Fruit fly (Drosophila melanogaster) whole organism, embryonic: ENCODE data around the gene CG44139.
A peak's percentile ranks its signal among the peaks of the same experiment; 100 is the strongest.

ENCODE experiments used
- Antp ChIP-seq: fragments of 200-800 bp; sonication (Bioruptor generic); optimal IDR thresholded peaks from 3 replicates; lab custom pipeline; 2016; ENCODE audit warnings: missing biosample characterization, missing genetic modification characterization
- CG10274 ChIP-seq: fragments of 200-800 bp; sonication (Bioruptor generic); optimal IDR thresholded peaks from 3 replicates; lab custom pipeline; 2017; ENCODE audit warnings: missing biosample characterization, mild to moderate bottlenecking, missing genetic modification characterization
- CG10543 ChIP-seq: fragments of 200-800 bp; sonication (Bioruptor generic); optimal IDR thresholded peaks from 3 replicates; lab custom pipeline; 2017; ENCODE audit warnings: missing biosample characterization, mild to moderate bottlenecking, missing genetic modification characterization, moderate library complexity
- CG11093 ChIP-seq: fragments of 200-800 bp; sonication (Bioruptor generic); IDR thresholded peaks from 3 replicates; pipeline ENCODE4 v1.3.6; 2022; ENCODE audit warnings: missing biosample characterization, missing genetic modification characterization
- CG12155 ChIP-seq: fragments of 200-800 bp; sonication (Bioruptor generic); optimal IDR thresholded peaks from 3 replicates; lab custom pipeline; 2016; ENCODE audit warnings: missing biosample characterization, missing genetic modification characterization
- CG12769 ChIP-seq: fragments of 200-800 bp; sonication (Bioruptor generic); optimal IDR thresholded peaks from 2 replicates; lab custom pipeline; 2019; ENCODE audit warnings: missing biosample characterization, mild to moderate bottlenecking, missing genetic modification characterization, moderate library complexity
- CG13296 ChIP-seq: fragments of 200-800 bp; sonication (Bioruptor generic); optimal IDR thresholded peaks from 3 replicates; lab custom pipeline; 2018; ENCODE audit warnings: missing biosample characterization, mild to moderate bottlenecking, missing genetic modification characterization
- CG14014 ChIP-seq: fragments of 200-800 bp; sonication (Bioruptor generic); IDR thresholded peaks from 2 replicates; pipeline ENCODE4 v1.3.6; 2022; ENCODE audit warnings: missing biosample characterization, missing genetic modification characterization
- CG15269 ChIP-seq: fragments of 200-800 bp; sonication (Bioruptor generic); optimal IDR thresholded peaks from 2 replicates; lab custom pipeline; 2018; ENCODE audit warnings: missing biosample characterization, mild to moderate bottlenecking, missing genetic modification characterization, moderate library complexity
- CG1529 ChIP-seq: fragments of 200-800 bp; sonication (Bioruptor generic); optimal IDR thresholded peaks from 3 replicates; lab custom pipeline; 2018; ENCODE audit warnings: missing biosample characterization, missing genetic modification characterization
- CG15514 ChIP-seq: fragments of 200-800 bp; sonication (Bioruptor generic); optimal IDR thresholded peaks from 3 replicates; lab custom pipeline; 2017; ENCODE audit warnings: missing biosample characterization, missing genetic modification characterization, mild to moderate bottlenecking, moderate library complexity, missing genetic modification reagents
- CG16813 ChIP-seq: fragments of 200-800 bp; sonication (Bioruptor generic); IDR thresholded peaks from 3 replicates; pipeline ENCODE4 v1.3.6; 2022; ENCODE audit warnings: missing biosample characterization, missing genetic modification characterization; ENCODE audit not compliant: partially characterized antibody
- CG17186 ChIP-seq: fragments of 200-800 bp; sonication (Bioruptor generic); optimal IDR thresholded peaks from 3 replicates; lab custom pipeline; 2017; ENCODE audit warnings: missing biosample characterization, missing genetic modification reagents, missing genetic modification characterization
- CG18476 ChIP-seq: fragments of 200-800 bp; sonication (Bioruptor generic); optimal IDR thresholded peaks from 2 replicates; lab custom pipeline; 2016; ENCODE audit warnings: missing biosample characterization, mild to moderate bottlenecking, missing genetic modification characterization
- CG2120 ChIP-seq: fragments of 200-800 bp; sonication (Bioruptor generic); optimal IDR thresholded peaks from 3 replicates; lab custom pipeline; 2016; ENCODE audit warnings: missing biosample characterization, missing genetic modification characterization
- CG2202 ChIP-seq: fragments of 200-800 bp; sonication (Bioruptor generic); optimal IDR thresholded peaks from 2 replicates; lab custom pipeline; 2018; ENCODE audit warnings: missing biosample characterization, mild to moderate bottlenecking, missing genetic modification characterization
- CG2678 ChIP-seq: fragments of 200-800 bp; sonication (Bioruptor generic); optimal IDR thresholded peaks from 3 replicates; lab custom pipeline; 2019; ENCODE audit warnings: missing biosample characterization, mild to moderate bottlenecking, missing genetic modification characterization, moderate library complexity
- CG31388 ChIP-seq: fragments of 200-800 bp; sonication (Bioruptor generic); optimal IDR thresholded peaks from 2 replicates; lab custom pipeline; 2016; ENCODE audit warnings: missing biosample characterization, missing genetic modification characterization
- CG32772 ChIP-seq: fragments of 200-800 bp; sonication (Bioruptor generic); IDR thresholded peaks from 2 replicates; pipeline ENCODE4 v1.3.6; 2022; ENCODE audit warnings: missing biosample characterization, missing genetic modification characterization
- CG3281 ChIP-seq: fragments of 200-800 bp; sonication (Bioruptor generic); optimal IDR thresholded peaks from 3 replicates; lab custom pipeline; 2017; ENCODE audit warnings: missing biosample characterization, mild to moderate bottlenecking, missing genetic modification characterization
- CG7271 ChIP-seq: fragments of 200-800 bp; sonication (Bioruptor generic); optimal IDR thresholded peaks from 2 replicates; lab custom pipeline; 2018; ENCODE audit warnings: missing biosample characterization, mild to moderate bottlenecking, missing genetic modification characterization, moderate library complexity
- CG7928 ChIP-seq: fragments of 200-800 bp; sonication (Bioruptor generic); optimal IDR thresholded peaks from 2 replicates; lab custom pipeline; 2017; ENCODE audit warnings: missing biosample characterization, mild to moderate bottlenecking, missing genetic modification characterization
- CG8089 ChIP-seq: fragments of 200-800 bp; sonication (Bioruptor generic); optimal IDR thresholded peaks from 3 replicates; lab custom pipeline; 2016; ENCODE audit warnings: missing biosample characterization, missing genetic modification characterization
- CG8290 ChIP-seq, 3 experiments: fragments of 200-800 bp; sonication (Bioruptor generic); optimal IDR thresholded peaks; 2 replicates each; lab custom pipeline; 2016 to 2019; ENCODE audit warnings: missing biosample characterization in 3 of 3, missing genetic modification characterization in 3 of 3, mild to moderate bottlenecking in 2 of 3, moderate library complexity in 1 of 3
- CG8478 ChIP-seq: fragments of >200 bp; optimal IDR thresholded peaks from 2 replicates; lab custom pipeline; 2018
- CG8765 ChIP-seq: fragments of 200-800 bp; sonication (Bioruptor generic); IDR thresholded peaks from 2 replicates; pipeline ENCODE4 v1.3.6; 2022; ENCODE audit warnings: missing biosample characterization, missing genetic modification characterization
- CG9609 ChIP-seq: fragments of 200-800 bp; sonication (Bioruptor generic); optimal IDR thresholded peaks from 3 replicates; lab custom pipeline; 2016; ENCODE audit warnings: missing biosample characterization, missing genetic modification characterization
- CG9932 ChIP-seq: fragments of 200-800 bp; sonication (Bioruptor generic); IDR thresholded peaks from 2 replicates; pipeline ENCODE4 v1.3.6; 2022; ENCODE audit warnings: missing biosample characterization, missing genetic modification characterization
- Dip2 ChIP-seq: fragments of 200-800 bp; sonication (Bioruptor generic); IDR thresholded peaks from 2 replicates; pipeline ENCODE4 v1.3.6; 2022; ENCODE audit warnings: missing biosample characterization, missing genetic modification characterization
- Eip74EF ChIP-seq, 2 experiments: fragments of 200-800 bp in 1 of 2; fragments of >200 bp in 1 of 2; sonication (Bioruptor generic) in 1 of 2; optimal IDR thresholded peaks; 2 replicates each; lab custom pipeline; 2017 to 2019; ENCODE audit warnings: missing biosample characterization in 2 of 2, missing genetic modification characterization in 2 of 2, mild to moderate bottlenecking in 1 of 2, moderate library complexity in 1 of 2
- Hey ChIP-seq: fragments of 200-800 bp; sonication (Bioruptor generic); optimal IDR thresholded peaks from 3 replicates; lab custom pipeline; 2018; ENCODE audit warnings: missing biosample characterization, mild to moderate bottlenecking, missing genetic modification characterization
- NFAT ChIP-seq: fragments of 200-800 bp; sonication (Bioruptor generic); IDR thresholded peaks from 2 replicates; pipeline ENCODE4 v1.3.6; 2022; ENCODE audit warnings: missing biosample characterization, missing genetic modification characterization
- Rfx ChIP-seq: fragments of 200-800 bp; sonication (Bioruptor generic); IDR thresholded peaks from 2 replicates; pipeline ENCODE4 v1.3.6; 2022; ENCODE audit warnings: missing biosample characterization, missing genetic modification characterization
- Ssrp ChIP-seq: fragments of 200-800 bp; sonication (Bioruptor generic); optimal IDR thresholded peaks from 2 replicates; lab custom pipeline; 2018; ENCODE audit warnings: missing biosample characterization, mild to moderate bottlenecking, missing genetic modification characterization, moderate library complexity
- Stat92E ChIP-seq, 3 experiments: fragments of >200 bp in 2 of 3; fragments of 200-800 bp in 1 of 3; sonication (Bioruptor generic) in 1 of 3; optimal IDR thresholded peaks; 2 replicates each; lab custom pipeline; 2017 to 2019; ENCODE audit warnings: missing biosample characterization in 3 of 3, missing genetic modification characterization in 3 of 3, mild to moderate bottlenecking in 1 of 3, moderate library complexity in 1 of 3
- bigmax ChIP-seq: fragments of 200-800 bp; sonication (Bioruptor generic); optimal IDR thresholded peaks from 2 replicates; lab custom pipeline; 2018; ENCODE audit warnings: missing biosample characterization, mild to moderate bottlenecking, missing genetic modification characterization
- bowl ChIP-seq: fragments of 200-800 bp; sonication (Bioruptor generic); IDR thresholded peaks from 2 replicates; pipeline ENCODE4 v1.3.6; 2022; ENCODE audit warnings: missing biosample characterization, missing genetic modification characterization
- da ChIP-seq: fragments of 200-800 bp; sonication (Bioruptor generic); optimal IDR thresholded peaks from 2 replicates; lab custom pipeline; 2016; ENCODE audit warnings: missing biosample characterization, missing genetic modification characterization
- dmrt99B ChIP-seq: fragments of 200-800 bp; sonication (Bioruptor generic); optimal IDR thresholded peaks from 2 replicates; lab custom pipeline; 2018; ENCODE audit warnings: missing biosample characterization, mild to moderate bottlenecking, missing genetic modification characterization, moderate library complexity
- gem ChIP-seq: fragments of 200-800 bp; sonication (Bioruptor generic); optimal IDR thresholded peaks from 2 replicates; lab custom pipeline; 2019; ENCODE audit warnings: missing biosample characterization, mild to moderate bottlenecking, missing genetic modification characterization, moderate library complexity
- lab ChIP-seq: fragments of 200-800 bp; sonication (Bioruptor generic); optimal IDR thresholded peaks from 3 replicates; lab custom pipeline; 2017; ENCODE audit warnings: missing biosample characterization, missing genetic modification characterization, mild to moderate bottlenecking, moderate library complexity, missing genetic modification reagents
- luna ChIP-seq: fragments of 200-800 bp; sonication (Bioruptor generic); optimal IDR thresholded peaks from 2 replicates; lab custom pipeline; 2016; ENCODE audit warnings: missing biosample characterization, missing genetic modification characterization
- mirr ChIP-seq: fragments of 200-800 bp; sonication (Bioruptor generic); optimal IDR thresholded peaks from 3 replicates; lab custom pipeline; 2018; ENCODE audit warnings: missing biosample characterization, mild to moderate bottlenecking, missing genetic modification characterization
- odd ChIP-seq: fragments of 200-800 bp; sonication (Bioruptor generic); optimal IDR thresholded peaks from 2 replicates; lab custom pipeline; 2017; ENCODE audit warnings: missing biosample characterization, mild to moderate bottlenecking, missing genetic modification characterization
- pzg ChIP-seq: fragments of 200-800 bp; sonication (Bioruptor generic); optimal IDR thresholded peaks from 3 replicates; lab custom pipeline; 2018; ENCODE audit warnings: missing biosample characterization, mild to moderate bottlenecking, missing genetic modification characterization, moderate library complexity
- ranshi ChIP-seq: fragments of 200-800 bp; sonication (Bioruptor generic); IDR thresholded peaks from 2 replicates; pipeline ENCODE4 v1.3.6; 2022; ENCODE audit warnings: missing biosample characterization, missing genetic modification characterization
- run ChIP-seq: fragments of 200-800 bp; sonication (Bioruptor generic); optimal IDR thresholded peaks from 3 replicates; lab custom pipeline; 2018; ENCODE audit warnings: missing biosample characterization, mild to moderate bottlenecking, missing genetic modification characterization
- sd ChIP-seq: fragments of 200-800 bp; sonication (Bioruptor generic); optimal IDR thresholded peaks from 3 replicates; lab custom pipeline; 2018; ENCODE audit warnings: missing biosample characterization, mild to moderate bottlenecking, missing genetic modification characterization, moderate library complexity
- sens ChIP-seq: fragments of 200-800 bp; sonication (Bioruptor generic); peaks from one replicate; lab custom pipeline; 2016; ENCODE audit warnings: missing biosample characterization, missing genetic modification characterization
- toy ChIP-seq: fragments of 200-800 bp; sonication (Bioruptor generic); IDR thresholded peaks from 2 replicates; pipeline ENCODE4 v1.3.6; 2022; ENCODE audit warnings: missing biosample characterization, missing genetic modification characterization

CG44139 gene

dm6 chr2L:2470585-2470984 is 46.0 kb downstream of the CG44139 start:
- TF ChIP-seq CG8478 (lab: Kevin White, UChicago) = no peak
- no peak for TF ChIP-seq bowl
- TF ChIP-seq da (GFP tag; lab: Kevin White, UChicago) = no peak
- TF ChIP-seq CG8089 (GFP tag; lab: Kevin White, UChicago) = no peak
- no peak for TF ChIP-seq Stat92E (GFP tag; optimal IDR thresholded peaks at IDR 0.05; lab: Kevin White, UChicago)
- no peak for TF ChIP-seq CG31388
- TF ChIP-seq Ssrp = no peak
- no peak for TF ChIP-seq CG11093

- TF ChIP-seq CG18476 (GFP tag; lab: Kevin White, UChicago) (no peak), Antp (GFP tag; lab: Kevin White, UChicago) (no peak), CG12769 (tag; lab: Kevin White, UChicago) (peak; percentile 36), CG8290 (GFP tag; optimal IDR thresholded peaks at IDR 0.05; lab: Kevin White, UChicago) (no peak), CG8290 (tag; optimal IDR thresholded peaks at IDR 0.05; lab: Kevin White, UChicago) (peak in 1 of 2 experiments; percentile 32), CG2678 (tag; lab: Kevin White, UChicago) (peak; percentile 10), CG15514 (GFP tag; lab: Kevin White, UChicago) (no peak), luna (GFP tag; lab: Kevin White, UChicago) (no peak), CG16813 (GFP tag; lab: Robert Waterston, UW) (no peak), toy (GFP tag; lab: Robert Waterston, UW) (no peak), CG12155 (no peak), CG10274 (GFP tag; lab: Kevin White, UChicago) (no peak), CG32772 (no peak), ranshi (GFP tag; lab: Robert Waterston, UW) (no peak; the same call in 1 of the 2 replicates), lab (peak; percentile 12), CG2202 (tag; lab: Kevin White, UChicago) (no peak), CG14014 (peak; percentile 57; the same call in 1 of the 2 replicates), NFAT (GFP tag; lab: Robert Waterston, UW) (no peak), sd (peak; percentile 31), Rfx (peak; percentile 57), CG7271 (tag; lab: Kevin White, UChicago) (no peak), CG9932 (GFP tag; lab: Robert Waterston, UW) (peak; percentile 34; the same call in 1 of the 2 replicates), run (tag; lab: Kevin White, UChicago) (no peak), CG10543 (peak; percentile 13), CG13296 (GFP tag; lab: Kevin White, UChicago) (peak; percentile 13), CG2120 (GFP tag; lab: Kevin White, UChicago) (peak; percentile 29), CG7928 (GFP tag; lab: Kevin White, UChicago) (no peak), CG9609 (GFP tag; lab: Kevin White, UChicago) (no peak), mirr (GFP tag; lab: Kevin White, UChicago) (peak; percentile 74), CG15269 (tag; lab: Kevin White, UChicago) (peak; percentile 21), Hey (no peak), gem (tag; lab: Kevin White, UChicago) (peak; percentile 14), CG1529 (GFP tag; lab: Kevin White, UChicago) (no peak), odd (no peak), Eip74EF (GFP tag; optimal IDR thresholded peaks at IDR 0.05; lab: Kevin White, UChicago) (no peak), bigmax (GFP tag; lab: Kevin White, UChicago) (no peak), dmrt99B (tag; lab: Kevin White, UChicago) (peak; percentile 7), CG17186 (no peak), pzg (GFP tag; lab: Kevin White, UChicago) (no peak), Dip2 (GFP tag; lab: Robert Waterston, UW) (no peak), sens (no peak), CG8765 (GFP tag; lab: Robert Waterston, UW) (no peak), CG3281 (GFP tag; lab: Kevin White, UChicago) (peak; percentile 21)
These were observed 48.1 kb downstream of the CG44139 start for dm6 chr2L:2472740-2473139.
